Fruit fly (Drosophila melanogaster) whole organism, embryonic: Measurements from ENCODE around the gene UGP.
A peak's percentile ranks its signal among the peaks of the same experiment; 100 is the strongest.

ENCODE experiments used
- Ada2b ChIP-seq: fragments of 200-800 bp; sonication (Bioruptor generic); IDR thresholded peaks from 2 replicates; pipeline ENCODE4 v1.3.6; 2022; ENCODE audit warnings: missing biosample characterization, missing genetic modification characterization
- Atf6 ChIP-seq: fragments of 200-800 bp; sonication (Bioruptor generic); IDR thresholded peaks from 2 replicates; pipeline ENCODE4 v1.3.6; 2022; ENCODE audit warnings: missing biosample characterization, missing genetic modification characterization
- Awh ChIP-seq: fragments of 200-800 bp; sonication (Bioruptor generic); IDR thresholded peaks from 2 replicates; pipeline ENCODE4, ENCODE4 v1.3.6; 2022; ENCODE audit warnings: missing biosample characterization, missing genetic modification characterization
- CG11504 ChIP-seq: fragments of 200-800 bp; sonication (Bioruptor generic); optimal IDR thresholded peaks from 3 replicates; lab custom pipeline; 2019; ENCODE audit warnings: missing biosample characterization, mild to moderate bottlenecking, missing genetic modification characterization, moderate library complexity
- CG11723 ChIP-seq: fragments of 200-800 bp; sonication (Bioruptor generic); optimal IDR thresholded peaks from 2 replicates; lab custom pipeline; 2017; ENCODE audit warnings: missing biosample characterization, mild to moderate bottlenecking, missing genetic modification characterization
- CG16815 ChIP-seq: fragments of 200-800 bp; sonication (Bioruptor generic); optimal IDR thresholded peaks from 3 replicates; lab custom pipeline; 2017; ENCODE audit warnings: missing biosample characterization, mild to moderate bottlenecking, missing genetic modification characterization
- CG17612 ChIP-seq: fragments of 200-800 bp; sonication (Bioruptor generic); IDR thresholded peaks from 2 replicates; pipeline ENCODE4 v1.3.6; 2022; ENCODE audit warnings: missing biosample characterization, missing genetic modification characterization
- CG30020 ChIP-seq: fragments of 200-800 bp; optimal IDR thresholded peaks from 2 replicates; lab custom pipeline; 2019; ENCODE audit warnings: missing biosample characterization, mild to moderate bottlenecking, missing genetic modification characterization, moderate library complexity
- CG3163 ChIP-seq: fragments of 200-800 bp; sonication (Bioruptor generic); optimal IDR thresholded peaks from 3 replicates; lab custom pipeline; 2016; ENCODE audit warnings: missing biosample characterization, missing genetic modification characterization
- CG4854 ChIP-seq: fragments of 200-800 bp; sonication (Bioruptor generic); optimal IDR thresholded peaks from 2 replicates; lab custom pipeline; 2016; ENCODE audit warnings: missing biosample characterization, missing genetic modification characterization, inconsistent platforms
- CG5953 ChIP-seq: fragments of 200-800 bp; sonication (Bioruptor generic); IDR thresholded peaks from 2 replicates; pipeline ENCODE4 v1.3.6; 2022; ENCODE audit warnings: missing biosample characterization, missing genetic modification characterization
- CG8359 ChIP-seq: fragments of 200-800 bp; sonication (Bioruptor generic); optimal IDR thresholded peaks from 2 replicates; lab custom pipeline; 2017; ENCODE audit warnings: missing biosample characterization, mild to moderate bottlenecking, missing genetic modification characterization, borderline replicate concordance
- CG8924 ChIP-seq: fragments of 200-800 bp; optimal IDR thresholded peaks from 3 replicates; lab custom pipeline; 2019; ENCODE audit warnings: missing biosample characterization, mild to moderate bottlenecking, missing genetic modification characterization, moderate library complexity
- CG9797 ChIP-seq: fragments of 200-800 bp; sonication (Bioruptor generic); optimal IDR thresholded peaks from 3 replicates; lab custom pipeline; 2018; ENCODE audit warnings: missing biosample characterization, mild to moderate bottlenecking, missing genetic modification characterization
- CG9932 ChIP-seq: fragments of 200-800 bp; sonication (Bioruptor generic); IDR thresholded peaks from 2 replicates; pipeline ENCODE4 v1.3.6; 2022; ENCODE audit warnings: missing biosample characterization, missing genetic modification characterization
- CHES-1-like ChIP-seq: fragments of 200-800 bp; sonication (Bioruptor generic); optimal IDR thresholded peaks from 2 replicates; lab custom pipeline; 2016; ENCODE audit warnings: missing biosample characterization, missing genetic modification characterization
- D19B ChIP-seq: fragments of 200-800 bp; sonication (Bioruptor generic); optimal IDR thresholded peaks from 2 replicates; lab custom pipeline; 2017; ENCODE audit warnings: missing biosample characterization, mild to moderate bottlenecking, missing genetic modification characterization
- Dad ChIP-seq: fragments of 200-800 bp; sonication (Bioruptor generic); optimal IDR thresholded peaks from 3 replicates; lab custom pipeline; 2016; ENCODE audit warnings: missing biosample characterization, missing genetic modification characterization
- Dfd ChIP-seq, 2 experiments: fragments of >200 bp; optimal IDR thresholded peaks; 2 replicates each; lab custom pipeline; 2017; ENCODE audit warnings: missing biosample characterization in 2 of 2, missing genetic modification characterization in 2 of 2
- E2f2 ChIP-seq: fragments of 200-800 bp; sonication (Bioruptor generic); IDR thresholded peaks from 2 replicates; pipeline ENCODE4 v1.3.6; 2022; ENCODE audit warnings: missing biosample characterization, missing genetic modification characterization
- ERR ChIP-seq: fragments of 200-800 bp; sonication (Bioruptor generic); optimal IDR thresholded peaks from 2 replicates; lab custom pipeline; 2016; ENCODE audit warnings: missing biosample characterization, missing genetic modification characterization
- HHEX ChIP-seq: fragments of 200-800 bp; sonication (Bioruptor generic); optimal IDR thresholded peaks from 3 replicates; lab custom pipeline; 2017; ENCODE audit warnings: missing biosample characterization, mild to moderate bottlenecking, missing genetic modification characterization, missing genetic modification reagents
- Jarid2 ChIP-seq: fragments of 200-800 bp; sonication (Bioruptor generic); optimal IDR thresholded peaks from 3 replicates; lab custom pipeline; 2017; ENCODE audit warnings: mild to moderate bottlenecking, missing biosample characterization, missing genetic modification reagents, missing genetic modification characterization
- MESR4 ChIP-seq: fragments of 200-800 bp; sonication (Bioruptor generic); optimal IDR thresholded peaks from 2 replicates; lab custom pipeline; 2018; ENCODE audit warnings: missing biosample characterization, mild to moderate bottlenecking, missing genetic modification characterization, moderate library complexity
- Med ChIP-seq: fragments of 200-800 bp; sonication (Bioruptor generic); peaks from one replicate; lab custom pipeline; 2016; ENCODE audit warnings: missing biosample characterization, missing genetic modification characterization, mild to moderate bottlenecking, inconsistent platforms, moderate library complexity
- Mes4 ChIP-seq: fragments of 200-800 bp; sonication (Bioruptor generic); optimal IDR thresholded peaks from 2 replicates; lab custom pipeline; 2016; ENCODE audit warnings: missing biosample characterization, missing genetic modification characterization
- Myb ChIP-seq: fragments of 200-800 bp; sonication (Bioruptor generic); optimal IDR thresholded peaks from 2 replicates; lab custom pipeline; 2016; ENCODE audit warnings: missing biosample characterization, missing genetic modification characterization
- Rx ChIP-seq: fragments of 200-800 bp; sonication (Bioruptor generic); IDR thresholded peaks from 2 replicates; pipeline ENCODE4 v1.3.6; 2022; ENCODE audit warnings: missing biosample characterization, missing genetic modification characterization
- Spps ChIP-seq: fragments of 200-800 bp; sonication (Bioruptor generic); optimal IDR thresholded peaks from 2 replicates; lab custom pipeline; 2018; ENCODE audit warnings: missing biosample characterization, mild to moderate bottlenecking, missing genetic modification characterization
- Tbp ChIP-seq: fragments of >200 bp; optimal IDR thresholded peaks from 2 replicates; lab custom pipeline; 2018; ENCODE audit warnings: missing biosample characterization, missing genetic modification characterization
- Vsx1 ChIP-seq: fragments of 200-800 bp; sonication (Bioruptor generic); optimal IDR thresholded peaks from 2 replicates; lab custom pipeline; 2017; ENCODE audit warnings: missing biosample characterization, mild to moderate bottlenecking, missing genetic modification characterization, missing genetic modification reagents
- bbx ChIP-seq: fragments of 200-800 bp; sonication (Bioruptor generic); IDR thresholded peaks from 2 replicates; pipeline ENCODE4 v1.3.6; 2022; ENCODE audit warnings: missing biosample characterization, missing genetic modification characterization; ENCODE audit not compliant: partially characterized antibody
- crc ChIP-seq: fragments of 200-800 bp; sonication (Bioruptor generic); optimal IDR thresholded peaks from 2 replicates; lab custom pipeline; 2016; ENCODE audit warnings: missing biosample characterization, missing genetic modification characterization
- crol ChIP-seq: fragments of 200-800 bp; sonication (Bioruptor generic); IDR thresholded peaks from 2 replicates; pipeline ENCODE4 v1.3.6; 2022; ENCODE audit warnings: missing biosample characterization, missing genetic modification characterization
- eyg ChIP-seq: fragments of 200-800 bp; sonication (Bioruptor generic); optimal IDR thresholded peaks from 3 replicates; lab custom pipeline; 2016; ENCODE audit warnings: missing biosample characterization, missing genetic modification characterization
- fru ChIP-seq: fragments of >200 bp; optimal IDR thresholded peaks from 2 replicates; lab custom pipeline; 2017
- gfzf ChIP-seq: fragments of 200-800 bp; sonication (Bioruptor generic); optimal IDR thresholded peaks from 2 replicates; lab custom pipeline; 2016; ENCODE audit warnings: missing biosample characterization, mild to moderate bottlenecking, missing genetic modification characterization, moderate library complexity
- grn ChIP-seq: fragments of 200-800 bp; sonication (Bioruptor generic); optimal IDR thresholded peaks from 3 replicates; lab custom pipeline; 2017; ENCODE audit warnings: missing biosample characterization, missing genetic modification characterization
- ham ChIP-seq: fragments of 200-800 bp; sonication (Bioruptor generic); IDR thresholded peaks from 2 replicates; pipeline ENCODE4 v1.3.6; 2022; ENCODE audit warnings: missing biosample characterization, missing genetic modification characterization
- insv ChIP-seq, 2 experiments: fragments of 200-800 bp; sonication (Bioruptor generic); optimal IDR thresholded peaks; 3 replicates each; lab custom pipeline; 2016 to 2018; ENCODE audit warnings: missing biosample characterization in 2 of 2, missing genetic modification characterization in 2 of 2
- luna ChIP-seq: fragments of 200-800 bp; sonication (Bioruptor generic); optimal IDR thresholded peaks from 2 replicates; lab custom pipeline; 2016; ENCODE audit warnings: missing biosample characterization, missing genetic modification characterization
- pnt ChIP-seq: fragments of 200-800 bp; sonication (Bioruptor generic); optimal IDR thresholded peaks from 3 replicates; lab custom pipeline; 2016; ENCODE audit warnings: missing biosample characterization, missing genetic modification characterization
- psq ChIP-seq: fragments of 200-800 bp; sonication (Bioruptor generic); optimal IDR thresholded peaks from 2 replicates; lab custom pipeline; 2017; ENCODE audit warnings: missing biosample characterization, missing genetic modification characterization
- sc ChIP-seq, 3 experiments: fragments of >200 bp in 2 of 3; fragments of 200-800 bp in 1 of 3; sonication (Bioruptor generic) in 1 of 3; optimal IDR thresholded peaks; 2 replicates in 2 of 3; 3 replicates in 1 of 3; lab custom pipeline; 2017; ENCODE audit warnings: mild to moderate bottlenecking in 1 of 3, missing biosample characterization in 1 of 3, missing genetic modification characterization in 1 of 3, missing genetic modification reagents in 1 of 3
- scrt ChIP-seq: fragments of 200-800 bp; sonication (Bioruptor generic); optimal IDR thresholded peaks from 2 replicates; lab custom pipeline; 2018; ENCODE audit warnings: missing biosample characterization, mild to moderate bottlenecking, missing genetic modification characterization, moderate library complexity
- sim ChIP-seq: fragments of 200-800 bp; sonication (Bioruptor generic); IDR thresholded peaks from 2 replicates; pipeline ENCODE4 v1.3.6; 2022; ENCODE audit warnings: missing biosample characterization, missing genetic modification characterization
- so ChIP-seq: fragments of 200-800 bp; sonication (Bioruptor generic); IDR thresholded peaks from 3 replicates; pipeline ENCODE4 v1.3.6; 2022; ENCODE audit warnings: missing biosample characterization, missing genetic modification characterization
- wor ChIP-seq: fragments of 200-800 bp; sonication (Bioruptor generic); IDR thresholded peaks from 2 replicates; pipeline ENCODE4 v1.3.6; 2022; ENCODE audit warnings: missing biosample characterization, missing genetic modification characterization
- zen2 ChIP-seq: fragments of 200-800 bp; sonication (Bioruptor generic); IDR thresholded peaks from 3 replicates; pipeline ENCODE4 v1.3.6; 2022; ENCODE audit warnings: missing biosample characterization, missing genetic modification characterization; ENCODE audit not compliant: partially characterized antibody
- zf30C ChIP-seq: fragments of 200-800 bp; sonication (Bioruptor generic); optimal IDR thresholded peaks from 3 replicates; lab custom pipeline; 2018; ENCODE audit warnings: missing biosample characterization, mild to moderate bottlenecking, missing genetic modification characterization

UGP gene

dm6 chr3L:9383345-9384075 lies 24.8 kb upstream of the UGP start, which contains the start of gene Hsp27 (continued):
- TF ChIP-seq so: peak; percentile 96
- TF ChIP-seq CHES-1-like (GFP tag; lab: Kevin White, UChicago): peak; percentile 83
- no peak for TF ChIP-seq zf30C
- peak in 1 of 2 experiments; percentile 27 for TF ChIP-seq insv (GFP tag; optimal IDR thresholded peaks at IDR 0.05; lab: Kevin White, UChicago)
- TF ChIP-seq crc (GFP tag; lab: Kevin White, UChicago): peak; percentile 92
- peak; percentile 76 for TF ChIP-seq Myb (GFP tag; lab: Kevin White, UChicago)
- peak; percentile 97 for TF ChIP-seq CG5953 (GFP tag; lab: Robert Waterston, UW)
- peak; percentile 99 for TF ChIP-seq Ada2b (GFP tag; lab: Robert Waterston, UW)
- no peak for TF ChIP-seq sc (optimal IDR thresholded peaks at IDR 0.05; lab: Kevin White, UChicago)
- TF ChIP-seq sc (GFP tag; optimal IDR thresholded peaks at IDR 0.05; lab: Kevin White, UChicago): peak; percentile 98
- peak; percentile 97 for TF ChIP-seq CG16815 (GFP tag; lab: Kevin White, UChicago)
- TF ChIP-seq CG9797 (GFP tag; lab: Kevin White, UChicago): peak; percentile 50
- peak; percentile 89 for TF ChIP-seq ERR (GFP tag; lab: Kevin White, UChicago)
- TF ChIP-seq CG11504 (tag; lab: Kevin White, UChicago): peak; percentile 97
- peak; percentile 69 for TF ChIP-seq CG3163 (GFP tag; lab: Kevin White, UChicago)
- TF ChIP-seq Rx (GFP tag; lab: Robert Waterston, UW): peak; percentile 99
- peak; percentile 86 for TF ChIP-seq grn (GFP tag; lab: Kevin White, UChicago)
- peak; percentile 96 for TF ChIP-seq CG9932 (GFP tag; lab: Robert Waterston, UW)
- peak; percentile 60 for TF ChIP-seq luna (GFP tag; lab: Kevin White, UChicago)
- TF ChIP-seq E2f2 (GFP tag; lab: Robert Waterston, UW): peak; percentile 84
- TF ChIP-seq zen2: no peak
- peak; percentile 96 for TF ChIP-seq CG11723
- peak; percentile 98 for TF ChIP-seq CG8924 (tag; lab: Kevin White, UChicago)
- TF ChIP-seq pnt (GFP tag; lab: Kevin White, UChicago): peak; percentile 96
- TF ChIP-seq gfzf (GFP tag; lab: Kevin White, UChicago): no peak
- TF ChIP-seq CG8359 (GFP tag; lab: Kevin White, UChicago): peak; percentile 94
- TF ChIP-seq Jarid2 (GFP tag; lab: Kevin White, UChicago): peak; percentile 93
- peak; percentile 96 for TF ChIP-seq Dad (GFP tag; lab: Kevin White, UChicago)
- TF ChIP-seq Med (GFP tag; lab: Kevin White, UChicago): peak; percentile 98
- TF ChIP-seq crol: peak; percentile 75
- TF ChIP-seq CG4854 (GFP tag; lab: Kevin White, UChicago): peak; percentile 96
- TF ChIP-seq D19B (GFP tag; lab: Kevin White, UChicago): peak; percentile 90
- TF ChIP-seq scrt: peak; percentile 95
- TF ChIP-seq Vsx1 (GFP tag; lab: Kevin White, UChicago): peak; percentile 96
- peak; percentile 79 for TF ChIP-seq CG30020
- TF ChIP-seq Mes4: peak; percentile 68
- TF ChIP-seq ham (GFP tag; lab: Robert Waterston, UW): peak; percentile 86
- peak; percentile 63 for TF ChIP-seq MESR4 (GFP tag; lab: Kevin White, UChicago)
- peak; percentile 99 for TF ChIP-seq Awh
- TF ChIP-seq sim: peak; percentile 97
- TF ChIP-seq fru (lab: Kevin White, UChicago): no peak
- TF ChIP-seq Tbp (GFP tag; lab: Kevin White, UChicago): no peak
- peak; percentile 97 for TF ChIP-seq wor (GFP tag; lab: Robert Waterston, UW)
- TF ChIP-seq Atf6 (GFP tag; lab: Robert Waterston, UW): peak; percentile 97
- TF ChIP-seq Dfd (GFP tag; optimal IDR thresholded peaks at IDR 0.05; lab: Kevin White, UChicago): no peak
- TF ChIP-seq Spps: peak; percentile 96
- TF ChIP-seq CG17612 (GFP tag; lab: Robert Waterston, UW): peak; percentile 96
- peak; percentile 92 for TF ChIP-seq psq
- peak; percentile 97 for TF ChIP-seq HHEX
- peak; percentile 92 for TF ChIP-seq eyg (GFP tag; lab: Kevin White, UChicago)
- peak; percentile 22; the same call in 1 of the 2 replicates for TF ChIP-seq bbx (GFP tag; lab: Robert Waterston, UW)
